Worm (Caenorhabditis elegans) whole organism, L3 larva: ENCODE data around the gene lido-5.
A peak's percentile ranks its signal among the peaks of the same experiment; 100 is the strongest.

Experiments
- ama-1 ChIP-seq: fragments of 150-350 bp; optimal IDR thresholded peaks from 2 replicates; lab custom pipeline; 2018
- ceh-28 ChIP-seq: fragments of 150-350 bp; optimal IDR thresholded peaks from 2 replicates; lab custom pipeline; 2014; ENCODE audit warnings: missing biosample characterization, missing genetic modification reagents, missing genetic modification characterization
- ceh-82 ChIP-seq: fragments of 150-350 bp; optimal IDR thresholded peaks from 2 replicates; lab custom pipeline; 2014; ENCODE audit warnings: missing biosample characterization, missing genetic modification characterization
- ceh-9 ChIP-seq: sonication (generic microtip); optimal IDR thresholded peaks from 2 replicates; lab custom pipeline; 2018; ENCODE audit warnings: missing biosample characterization, missing genetic modification characterization
- daf-12 ChIP-seq: fragments of 150-350 bp; optimal IDR thresholded peaks from 2 replicates; lab custom pipeline; 2014; ENCODE audit warnings: missing biosample characterization, missing genetic modification reagents, missing genetic modification characterization
- elt-1 ChIP-seq: fragments of 150-350 bp; optimal IDR thresholded peaks from 2 replicates; lab custom pipeline; 2014; ENCODE audit warnings: missing biosample characterization, missing genetic modification characterization
- elt-2 ChIP-seq: sonication (generic microtip); optimal IDR thresholded peaks from 2 replicates; lab custom pipeline; 2016; ENCODE audit warnings: missing genetic modification reagents, mild to moderate bottlenecking, missing genetic modification characterization, missing compliant biosample characterization
- eor-1 ChIP-seq, 2 experiments: fragments of 150-350 bp; optimal IDR thresholded peaks; 2 replicates each; lab custom pipeline; 2014 to 2018; ENCODE audit warnings: missing biosample characterization in 2 of 2, missing genetic modification characterization in 2 of 2
- fkh-2 ChIP-seq: fragments of 150-350 bp; optimal IDR thresholded peaks from 2 replicates; lab custom pipeline; 2014; ENCODE audit warnings: missing biosample characterization, missing genetic modification reagents, missing genetic modification characterization
- jun-1 ChIP-seq: fragments of 150-350 bp; optimal IDR thresholded peaks from 2 replicates; lab custom pipeline; 2014; ENCODE audit warnings: missing biosample characterization, missing genetic modification reagents, missing genetic modification characterization
- lin-39 ChIP-seq: fragments of 150-350 bp; optimal IDR thresholded peaks from 2 replicates; lab custom pipeline; 2018; ENCODE audit warnings: missing biosample characterization, missing genetic modification reagents, missing genetic modification characterization
- lsy-12 ChIP-seq: sonication (generic microtip); optimal IDR thresholded peaks from 2 replicates; lab custom pipeline; 2016; ENCODE audit warnings: mild to moderate bottlenecking, missing genetic modification characterization, missing compliant biosample characterization
- nfya-1 ChIP-seq: sonication (generic microtip); optimal IDR thresholded peaks from 2 replicates; lab custom pipeline; 2017; ENCODE audit warnings: missing genetic modification characterization, mild to moderate bottlenecking, missing compliant biosample characterization, antibody characterized with exemption, moderate library complexity; ENCODE audit not compliant: insufficient read depth
- nhr-11 ChIP-seq: fragments of 150-350 bp; optimal IDR thresholded peaks from 2 replicates; lab custom pipeline; 2014; ENCODE audit warnings: missing biosample characterization, missing genetic modification characterization
- nhr-12 ChIP-seq: fragments of 150-350 bp; optimal IDR thresholded peaks from 2 replicates; lab custom pipeline; 2014; ENCODE audit warnings: missing biosample characterization, missing genetic modification characterization
- nhr-23 ChIP-seq: fragments of 150-350 bp; optimal IDR thresholded peaks from 2 replicates; lab custom pipeline; 2014; ENCODE audit warnings: missing biosample characterization, missing genetic modification reagents, missing genetic modification characterization
- nhr-25 ChIP-seq: sonication (generic microtip); optimal IDR thresholded peaks from 2 replicates; lab custom pipeline; 2017; ENCODE audit warnings: missing biosample characterization, missing genetic modification characterization
- nhr-28 ChIP-seq: fragments of 150-350 bp; optimal IDR thresholded peaks from 2 replicates; lab custom pipeline; 2014; ENCODE audit warnings: missing biosample characterization, missing genetic modification characterization
- nhr-43 ChIP-seq: sonication (generic microtip); optimal IDR thresholded peaks from 2 replicates; lab custom pipeline; 2016; ENCODE audit warnings: mild to moderate bottlenecking, missing genetic modification characterization, missing compliant biosample characterization; ENCODE audit not compliant: poor library complexity, severe bottlenecking
- nhr-67 ChIP-seq: fragments of 150-350 bp; optimal IDR thresholded peaks from 2 replicates; lab custom pipeline; 2014; ENCODE audit warnings: missing biosample characterization, missing genetic modification characterization
- nhr-76 ChIP-seq: fragments of 150-350 bp; sonication (generic microtip); optimal IDR thresholded peaks from 5 replicates; lab custom pipeline; 2014; ENCODE audit warnings: missing biosample characterization, missing genetic modification characterization
- nhr-77 ChIP-seq: fragments of 150-350 bp; optimal IDR thresholded peaks from 2 replicates; lab custom pipeline; 2014; ENCODE audit warnings: missing biosample characterization, missing genetic modification characterization
- pha-4 ChIP-seq: fragments of 150-350 bp; optimal IDR thresholded peaks from 2 replicates; lab custom pipeline; 2014; ENCODE audit warnings: missing biosample characterization, missing genetic modification reagents, missing genetic modification characterization
- pqm-1 ChIP-seq: fragments of 150-350 bp; optimal IDR thresholded peaks from 2 replicates; lab custom pipeline; 2017; ENCODE audit warnings: missing biosample characterization, missing genetic modification characterization, inconsistent platforms
- sea-2 ChIP-seq: fragments of 150-350 bp; sonication (generic microtip); optimal IDR thresholded peaks from 4 replicates; lab custom pipeline; 2014; ENCODE audit warnings: missing biosample characterization, missing genetic modification reagents, missing genetic modification characterization
- snpc-4 ChIP-seq: fragments of 150-350 bp; optimal IDR thresholded peaks from 2 replicates; lab custom pipeline; 2014; ENCODE audit warnings: missing biosample characterization, missing genetic modification characterization
- tbx-2 ChIP-seq: sonication (generic microtip); optimal IDR thresholded peaks from 2 replicates; lab custom pipeline; 2016; ENCODE audit warnings: mild to moderate bottlenecking, missing genetic modification characterization, missing compliant biosample characterization
- unc-62 ChIP-seq: fragments of 150-350 bp; sonication (generic microtip); optimal IDR thresholded peaks from 4 replicates; lab custom pipeline; 2014; ENCODE audit warnings: missing biosample characterization, missing genetic modification reagents, missing genetic modification characterization
- zag-1 ChIP-seq: fragments of 150-350 bp; optimal IDR thresholded peaks from 2 replicates; lab custom pipeline; 2014; ENCODE audit warnings: missing biosample characterization, missing genetic modification characterization
- ztf-11 ChIP-seq: fragments of 150-350 bp; optimal IDR thresholded peaks from 2 replicates; lab custom pipeline; 2014; ENCODE audit warnings: missing biosample characterization, missing genetic modification characterization
- ztf-4 ChIP-seq: fragments of 150-350 bp; optimal IDR thresholded peaks from 2 replicates; lab custom pipeline; 2014; ENCODE audit warnings: missing biosample characterization, missing genetic modification characterization

The lido-5 gene

DNA sequence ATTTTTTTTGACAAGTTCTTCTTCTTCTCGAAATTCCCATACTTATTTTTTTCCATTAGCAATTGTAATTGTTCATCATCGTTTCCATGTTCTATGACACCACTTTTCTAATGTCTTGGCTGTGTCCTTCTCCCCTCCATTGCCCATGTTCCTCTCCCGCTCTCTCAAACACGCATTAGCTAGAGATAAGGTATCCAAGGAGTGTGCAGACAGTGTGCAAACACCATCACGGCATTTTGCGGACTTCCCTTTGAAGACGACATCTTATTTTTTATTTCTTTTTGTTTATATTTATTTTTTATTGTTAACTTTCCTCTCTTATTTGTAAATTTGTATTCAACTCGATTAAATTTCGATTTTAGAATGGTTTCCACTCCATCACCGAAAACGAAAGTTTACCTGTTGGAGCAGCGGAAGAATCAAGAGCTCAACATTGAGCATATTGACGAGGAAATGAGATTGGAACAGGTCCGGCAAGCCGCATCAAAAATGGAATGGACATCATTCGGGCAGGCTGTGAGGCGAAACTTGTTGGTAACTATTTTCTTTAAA, 40.8 kb upstream of the lido-5 start, which contains the start of gene mdt-1.2 (continued):
- TF ChIP-seq nhr-23 (tag; lab: Kevin White, UChicago) (peak; percentile 52), ceh-9 (tag; lab: Kevin White, UChicago) (no peak), ama-1 (lab: Kevin White, UChicago) (no peak), ztf-4 (tag; lab: Kevin White, UChicago) (no peak), eor-1 (tag; optimal IDR thresholded peaks at IDR 0.05; lab: Kevin White, UChicago) (no peak)

DNA sequence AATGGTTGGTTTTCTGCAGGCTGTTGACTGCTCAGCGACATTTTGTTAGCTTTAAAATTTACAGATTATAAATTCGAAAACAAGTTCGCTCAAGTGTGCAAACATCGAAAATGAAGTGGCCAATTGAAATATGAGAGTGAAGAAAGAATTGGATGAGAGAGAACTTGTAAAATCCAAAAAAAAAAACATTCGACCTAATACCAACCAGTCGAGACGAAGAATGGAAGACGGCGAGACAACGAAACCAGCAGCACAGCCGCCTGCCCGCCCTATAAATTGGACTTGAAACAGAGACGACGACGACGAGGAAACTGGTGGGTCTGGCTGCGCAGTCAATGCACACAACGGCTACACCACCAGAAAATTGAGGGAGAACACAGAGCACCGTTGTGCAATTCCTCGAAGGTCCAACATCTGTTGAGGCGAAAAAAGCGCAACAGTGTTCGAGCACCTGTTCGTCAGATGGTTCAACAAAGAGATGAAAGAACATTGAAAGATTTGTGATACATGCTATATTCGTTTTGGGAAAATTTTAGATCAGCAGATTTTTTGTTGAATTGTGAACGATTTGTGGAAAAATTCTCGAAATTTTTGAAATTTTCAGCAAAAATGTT, 39.5 kb upstream of the lido-5 start, which contains the start of gene T23C6.4:
TSS of gene T23C6.4 (minus strand) at position 51 of the 614 bp plus-strand sequence.
- TF ChIP-seq zag-1 (no peak), fkh-2 (tag; lab: Kevin White, UChicago) (no peak), lin-39 (tag; lab: Kevin White, UChicago) (peak; percentile 31), lsy-12 (no peak), daf-12 (tag; lab: Kevin White, UChicago) (no peak), pqm-1 (no peak), nhr-23 (tag; lab: Kevin White, UChicago) (no peak), nfya-1 (peak; percentile 4)

DNA sequence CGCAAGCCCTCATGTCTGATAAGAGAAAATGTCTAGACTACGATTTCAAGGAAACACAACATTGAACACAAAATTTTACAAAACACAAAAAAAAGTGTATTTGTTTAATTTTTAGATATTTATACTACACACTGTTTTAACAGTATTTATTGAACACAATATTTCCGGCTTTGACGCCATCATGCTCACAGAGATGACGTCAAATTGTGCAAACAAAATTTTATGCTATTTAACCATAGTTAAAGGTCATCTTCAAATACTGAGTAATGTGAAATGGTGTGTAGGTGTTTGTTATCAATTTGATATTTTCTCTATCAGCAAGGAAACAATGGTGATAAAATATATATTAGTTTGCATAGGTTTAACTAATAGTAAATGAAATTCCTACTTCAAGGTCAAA, 36.1 kb upstream of the lido-5 start:
- TF ChIP-seq elt-2, result peak; percentile 68
- TF ChIP-seq ceh-82 (tag; lab: Kevin White, UChicago), result no peak
- no peak for TF ChIP-seq snpc-4
- no peak for TF ChIP-seq nhr-67 (tag; lab: Kevin White, UChicago)
- TF ChIP-seq zag-1, result no peak
- peak; percentile 6 for TF ChIP-seq pha-4 (tag; lab: Kevin White, UChicago)
- TF ChIP-seq tbx-2 (tag; lab: Kevin White, UChicago), result no peak
- TF ChIP-seq pqm-1, result peak; percentile 55
- TF ChIP-seq nhr-23 (tag; lab: Kevin White, UChicago), result no peak
- TF ChIP-seq nhr-76 (tag; lab: Kevin White, UChicago), result no peak
- TF ChIP-seq unc-62, result no peak
- no peak for TF ChIP-seq lsy-12
- TF ChIP-seq jun-1 (tag; lab: Kevin White, UChicago), result peak; percentile 14
- TF ChIP-seq ceh-28 (tag; lab: Kevin White, UChicago), result no peak
- TF ChIP-seq, all 47 proteins: peak for 4

- TF ChIP-seq zag-1, result no peak
- no peak for TF ChIP-seq lsy-12
- TF ChIP-seq elt-1 (tag; lab: Kevin White, UChicago), result no peak
- no peak for TF ChIP-seq ceh-9 (tag; lab: Kevin White, UChicago)
- no peak for TF ChIP-seq tbx-2 (tag; lab: Kevin White, UChicago)
- TF ChIP-seq jun-1 (tag; lab: Kevin White, UChicago), result no peak
- no peak for TF ChIP-seq nhr-43 (tag; lab: Kevin White, UChicago)
- TF ChIP-seq nhr-28 (tag; lab: Kevin White, UChicago), result no peak
- TF ChIP-seq eor-1 (tag; optimal IDR thresholded peaks at IDR 0.05; lab: Kevin White, UChicago), result no peak
- TF ChIP-seq pqm-1, result peak; percentile 32
- no peak for TF ChIP-seq sea-2 (GFP tag; lab: Kevin White, UChicago)
- no peak for TF ChIP-seq ama-1 (lab: Kevin White, UChicago)
- TF ChIP-seq elt-2, result peak; percentile 58
- TF ChIP-seq pha-4 (tag; lab: Kevin White, UChicago), result peak; percentile 39
- no peak for TF ChIP-seq nhr-12 (tag; lab: Kevin White, UChicago)
- TF ChIP-seq nhr-11 (tag; lab: Kevin White, UChicago), result no peak
These were observed 30.0 kb upstream of the lido-5 start for ce11 chrX:17140447-17140846.

- TF ChIP-seq jun-1 (tag; lab: Kevin White, UChicago), result peak; percentile 30
- peak; percentile 92 for TF ChIP-seq elt-2
- TF ChIP-seq nhr-77 (tag; lab: Kevin White, UChicago), result no peak
- TF ChIP-seq nhr-25, result no peak
- TF ChIP-seq ceh-9 (tag; lab: Kevin White, UChicago), result no peak
- TF ChIP-seq snpc-4, result no peak
- no peak for TF ChIP-seq nhr-43 (tag; lab: Kevin White, UChicago)
- peak; percentile 20 for TF ChIP-seq pha-4 (tag; lab: Kevin White, UChicago)
- no peak for TF ChIP-seq nfya-1
- peak; percentile 22 for TF ChIP-seq pqm-1
- no peak for TF ChIP-seq ztf-11 (tag; lab: Kevin White, UChicago)
- no peak for TF ChIP-seq tbx-2 (tag; lab: Kevin White, UChicago)
- no peak for TF ChIP-seq zag-1
- no peak for TF ChIP-seq nhr-11 (tag; lab: Kevin White, UChicago)
- no peak for TF ChIP-seq nhr-67 (tag; lab: Kevin White, UChicago)
These were observed 28.8 kb upstream of the lido-5 start for ce11 chrX:17139204-17139780.
